Fruit fly (Drosophila melanogaster) whole organism, embryonic: ENCODE data around the gene Swip-1.

Source experiments
- Aef1 ChIP-seq: fragments of 200-800 bp; sonication (Bioruptor generic); IDR thresholded peaks from 3 replicates; pipeline ENCODE4 v1.3.6; 2022; ENCODE audit warnings: missing biosample characterization, missing genetic modification characterization
- CG10274 ChIP-seq: fragments of 200-800 bp; sonication (Bioruptor generic); optimal IDR thresholded peaks from 3 replicates; lab custom pipeline; 2017; ENCODE audit warnings: missing biosample characterization, mild to moderate bottlenecking, missing genetic modification characterization
- CG10543 ChIP-seq: fragments of 200-800 bp; sonication (Bioruptor generic); optimal IDR thresholded peaks from 3 replicates; lab custom pipeline; 2017; ENCODE audit warnings: missing biosample characterization, mild to moderate bottlenecking, missing genetic modification characterization, moderate library complexity
- CG10565 ChIP-seq: fragments of 200-800 bp; sonication (Bioruptor generic); optimal IDR thresholded peaks from 3 replicates; lab custom pipeline; 2016; ENCODE audit warnings: missing biosample characterization, mild to moderate bottlenecking, missing genetic modification characterization
- CG11456 ChIP-seq: fragments of 200-800 bp; sonication (Bioruptor generic); IDR thresholded peaks from 3 replicates; pipeline ENCODE4 v1.3.6; 2022; ENCODE audit warnings: missing biosample characterization, missing genetic modification characterization
- CG11696 ChIP-seq: fragments of 200-800 bp; sonication (Bioruptor generic); IDR thresholded peaks from 2 replicates; pipeline ENCODE4 v1.3.6; 2022; ENCODE audit warnings: missing biosample characterization, missing genetic modification characterization
- CG11723 ChIP-seq: fragments of 200-800 bp; sonication (Bioruptor generic); optimal IDR thresholded peaks from 2 replicates; lab custom pipeline; 2017; ENCODE audit warnings: missing biosample characterization, mild to moderate bottlenecking, missing genetic modification characterization
- CG12236 ChIP-seq: fragments of 200-800 bp; sonication (Bioruptor generic); optimal IDR thresholded peaks from 2 replicates; lab custom pipeline; 2016; ENCODE audit warnings: missing biosample characterization, missing genetic modification characterization
- CG1233 ChIP-seq: fragments of 200-800 bp; sonication (Bioruptor generic); optimal IDR thresholded peaks from 4 replicates; lab custom pipeline; 2018; ENCODE audit warnings: missing biosample characterization, mild to moderate bottlenecking, missing genetic modification characterization
- CG12942 ChIP-seq: fragments of 200-800 bp; sonication (Bioruptor generic); optimal IDR thresholded peaks from 3 replicates; lab custom pipeline; 2016; ENCODE audit warnings: missing biosample characterization, missing genetic modification characterization
- CG13775 ChIP-seq: fragments of 200-800 bp; sonication (Bioruptor generic); optimal IDR thresholded peaks from 3 replicates; lab custom pipeline; 2017; ENCODE audit warnings: missing biosample characterization, mild to moderate bottlenecking, missing genetic modification characterization
- CG15073 ChIP-seq: fragments of 200-800 bp; sonication (Bioruptor generic); optimal IDR thresholded peaks from 2 replicates; lab custom pipeline; 2016; ENCODE audit warnings: missing biosample characterization, missing genetic modification characterization
- CG17385 ChIP-seq: fragments of 200-800 bp; sonication (Bioruptor generic); optimal IDR thresholded peaks from 3 replicates; lab custom pipeline; 2018; ENCODE audit warnings: missing biosample characterization, mild to moderate bottlenecking, missing genetic modification characterization
- CG2199 ChIP-seq: fragments of 200-800 bp; sonication (Bioruptor generic); IDR thresholded peaks from 3 replicates; pipeline ENCODE4 v1.3.6; 2022; ENCODE audit warnings: missing biosample characterization, missing genetic modification characterization
- CG34422 ChIP-seq: fragments of 200-800 bp; sonication (Bioruptor generic); IDR thresholded peaks from 3 replicates; pipeline ENCODE4 v1.3.6; 2022; ENCODE audit warnings: missing biosample characterization, missing genetic modification characterization
- CG8290 ChIP-seq, 3 experiments: fragments of 200-800 bp; sonication (Bioruptor generic); optimal IDR thresholded peaks; 2 replicates each; lab custom pipeline; 2016 to 2019; ENCODE audit warnings: missing biosample characterization in 3 of 3, missing genetic modification characterization in 3 of 3, mild to moderate bottlenecking in 2 of 3, moderate library complexity in 1 of 3
- CG8944 ChIP-seq: fragments of 200-800 bp; sonication (Bioruptor generic); optimal IDR thresholded peaks from 3 replicates; lab custom pipeline; 2016; ENCODE audit warnings: missing biosample characterization, missing genetic modification characterization
- CG9817 ChIP-seq: fragments of 200-800 bp; sonication (Bioruptor generic); optimal IDR thresholded peaks from 2 replicates; lab custom pipeline; 2018; ENCODE audit warnings: missing biosample characterization, mild to moderate bottlenecking, missing genetic modification characterization, moderate library complexity
- D ChIP-seq, 2 experiments: fragments of 200-800 bp in 1 of 2; fragments of >200 bp in 1 of 2; sonication (Bioruptor generic) in 1 of 2; optimal IDR thresholded peaks; 2 replicates in 1 of 2; 3 replicates in 1 of 2; lab custom pipeline; 2017; ENCODE audit warnings: mild to moderate bottlenecking in 1 of 2, missing biosample characterization in 1 of 2, missing genetic modification characterization in 1 of 2, missing genetic modification reagents in 1 of 2
- Dbx ChIP-seq: fragments of 200-800 bp; sonication (Bioruptor generic); IDR thresholded peaks from 3 replicates; pipeline ENCODE4 v1.3.6; 2022; ENCODE audit warnings: missing biosample characterization, missing genetic modification characterization
- Deaf1 ChIP-seq: fragments of 200-800 bp; optimal IDR thresholded peaks from 3 replicates; lab custom pipeline; 2019; ENCODE audit warnings: missing biosample characterization, mild to moderate bottlenecking, missing genetic modification characterization, moderate library complexity
- Ets65A ChIP-seq: fragments of 200-800 bp; sonication (Bioruptor generic); peaks from one replicate; lab custom pipeline; 2016; ENCODE audit warnings: missing biosample characterization, missing genetic modification characterization
- Jarid2 ChIP-seq: fragments of 200-800 bp; sonication (Bioruptor generic); optimal IDR thresholded peaks from 3 replicates; lab custom pipeline; 2017; ENCODE audit warnings: mild to moderate bottlenecking, missing biosample characterization, missing genetic modification reagents, missing genetic modification characterization
- MTF-1 ChIP-seq: fragments of 200-800 bp; sonication (Bioruptor generic); optimal IDR thresholded peaks from 2 replicates; lab custom pipeline; 2018; ENCODE audit warnings: missing biosample characterization, mild to moderate bottlenecking, missing genetic modification characterization, borderline replicate concordance
- Nf-YC ChIP-seq: fragments of 200-800 bp; optimal IDR thresholded peaks from 3 replicates; lab custom pipeline; 2019; ENCODE audit warnings: missing biosample characterization, mild to moderate bottlenecking, missing genetic modification characterization, moderate library complexity
- Opbp ChIP-seq: fragments of 200-800 bp; sonication (Bioruptor generic); IDR thresholded peaks from 3 replicates; pipeline ENCODE4 v1.3.6; 2022; ENCODE audit warnings: missing biosample characterization, missing genetic modification characterization; ENCODE audit not compliant: partially characterized antibody
- Poxn ChIP-seq: fragments of 200-800 bp; sonication (Bioruptor generic); IDR thresholded peaks from 2 replicates; pipeline ENCODE4 v1.3.6; 2022; ENCODE audit warnings: missing biosample characterization, missing genetic modification characterization
- Sry-δ ChIP-seq: fragments of 200-800 bp; sonication (Bioruptor generic); optimal IDR thresholded peaks from 2 replicates; lab custom pipeline; 2016; ENCODE audit warnings: missing biosample characterization, missing genetic modification characterization
- Stat92E ChIP-seq, 3 experiments: fragments of >200 bp in 2 of 3; fragments of 200-800 bp in 1 of 3; sonication (Bioruptor generic) in 1 of 3; optimal IDR thresholded peaks; 2 replicates each; lab custom pipeline; 2017 to 2019; ENCODE audit warnings: missing biosample characterization in 3 of 3, missing genetic modification characterization in 3 of 3, mild to moderate bottlenecking in 1 of 3, moderate library complexity in 1 of 3
- ac ChIP-seq: fragments of 200-800 bp; sonication (Bioruptor generic); optimal IDR thresholded peaks from 3 replicates; lab custom pipeline; 2017; ENCODE audit warnings: missing biosample characterization, mild to moderate bottlenecking, missing genetic modification characterization
- ara ChIP-seq: fragments of 200-800 bp; sonication (Bioruptor generic); IDR thresholded peaks from 2 replicates; pipeline ENCODE4 v1.3.6; 2022; ENCODE audit warnings: missing biosample characterization, missing genetic modification characterization
- ase ChIP-seq: fragments of 200-800 bp; sonication (Bioruptor generic); IDR thresholded peaks from 3 replicates; pipeline ENCODE4 v1.3.6; 2022; ENCODE audit warnings: missing biosample characterization, missing genetic modification characterization
- az2 ChIP-seq: fragments of 200-800 bp; sonication (Bioruptor generic); optimal IDR thresholded peaks from 3 replicates; lab custom pipeline; 2016; ENCODE audit warnings: missing biosample characterization, missing genetic modification characterization
- bsh ChIP-seq, 2 experiments: fragments of 200-800 bp; sonication (Bioruptor generic); optimal IDR thresholded peaks; 2 replicates each; lab custom pipeline; 2017 to 2018; ENCODE audit warnings: mild to moderate bottlenecking in 2 of 2, missing biosample characterization in 2 of 2, missing genetic modification characterization in 2 of 2, moderate library complexity in 1 of 2
- cato ChIP-seq: fragments of 200-800 bp; sonication (Bioruptor generic); optimal IDR thresholded peaks from 2 replicates; lab custom pipeline; 2016; ENCODE audit warnings: missing biosample characterization, missing genetic modification characterization, borderline replicate concordance
- chm ChIP-seq: fragments of 200-800 bp; sonication (Bioruptor generic); IDR thresholded peaks from 2 replicates; pipeline ENCODE4 v1.3.6; 2022; ENCODE audit warnings: missing biosample characterization, missing genetic modification characterization
- fd102C ChIP-seq: fragments of 200-800 bp; sonication (Bioruptor generic); optimal IDR thresholded peaks from 2 replicates; lab custom pipeline; 2018; ENCODE audit warnings: missing biosample characterization, mild to moderate bottlenecking, missing genetic modification characterization, moderate library complexity
- ftz-f1 ChIP-seq: fragments of 200-800 bp; sonication (Bioruptor generic); optimal IDR thresholded peaks from 2 replicates; lab custom pipeline; 2016; ENCODE audit warnings: missing biosample characterization, missing genetic modification characterization
- gce ChIP-seq: fragments of 200-800 bp; sonication (Bioruptor generic); IDR thresholded peaks from 3 replicates; pipeline ENCODE4 v1.3.6; 2022; ENCODE audit warnings: missing biosample characterization, missing genetic modification characterization
- kah ChIP-seq: fragments of 200-800 bp; sonication (Bioruptor generic); optimal IDR thresholded peaks from 2 replicates; lab custom pipeline; 2018; ENCODE audit warnings: missing biosample characterization, mild to moderate bottlenecking, missing genetic modification characterization
- mam ChIP-seq: fragments of 200-800 bp; sonication (Bioruptor generic); optimal IDR thresholded peaks from 3 replicates; lab custom pipeline; 2016; ENCODE audit warnings: missing biosample characterization, missing genetic modification characterization
- nmo ChIP-seq: fragments of 200-800 bp; sonication (Bioruptor generic); optimal IDR thresholded peaks from 2 replicates; lab custom pipeline; 2018; ENCODE audit warnings: missing biosample characterization, mild to moderate bottlenecking, missing genetic modification characterization, moderate library complexity
- p53 ChIP-seq: fragments of 200-800 bp; sonication (Bioruptor generic); optimal IDR thresholded peaks from 2 replicates; lab custom pipeline; 2016; ENCODE audit warnings: missing biosample characterization, missing genetic modification characterization
- sima ChIP-seq: fragments of 200-800 bp; sonication (Bioruptor generic); optimal IDR thresholded peaks from 2 replicates; lab custom pipeline; 2016; ENCODE audit warnings: missing biosample characterization, missing genetic modification characterization
- sna ChIP-seq: fragments of 200-800 bp; sonication (Bioruptor generic); IDR thresholded peaks from 2 replicates; pipeline ENCODE4 v1.3.6; 2022; ENCODE audit warnings: missing biosample characterization, missing genetic modification characterization; ENCODE audit not compliant: partially characterized antibody
- tgo ChIP-seq: fragments of 200-800 bp; sonication (Bioruptor generic); IDR thresholded peaks from 3 replicates; pipeline ENCODE4 v1.3.6; 2022; ENCODE audit warnings: missing biosample characterization, missing genetic modification characterization
- ttk ChIP-seq: fragments of 200-800 bp; sonication (Bioruptor generic); IDR thresholded peaks from 2 replicates; pipeline ENCODE4 v2.1.2; 2022; ENCODE audit warnings: missing biosample characterization, missing genetic modification characterization
- twi ChIP-seq: fragments of 200-800 bp; optimal IDR thresholded peaks from 2 replicates; lab custom pipeline; 2019; ENCODE audit warnings: missing biosample characterization, mild to moderate bottlenecking, missing genetic modification characterization, moderate library complexity
- vnd ChIP-seq: fragments of 200-800 bp; sonication (Bioruptor generic); IDR thresholded peaks from 3 replicates; pipeline ENCODE4 v1.3.6; 2022; ENCODE audit warnings: missing biosample characterization, missing genetic modification characterization; ENCODE audit not compliant: partially characterized antibody
- wor ChIP-seq: fragments of 200-800 bp; sonication (Bioruptor generic); IDR thresholded peaks from 2 replicates; pipeline ENCODE4 v1.3.6; 2022; ENCODE audit warnings: missing biosample characterization, missing genetic modification characterization

Swip-1 gene

dm6 chr2L:18934588-18934987 is 52.5 kb downstream of the Swip-1 start (continued):
- TF ChIP-seq fd102C (peak; percentile 59), ac (GFP tag; lab: Kevin White, UChicago) (peak; percentile 71), ara (GFP tag; lab: Robert Waterston, UW) (peak; percentile 30; the same call in 1 of the 2 replicates), CG8944 (no peak), CG11456 (GFP tag; lab: Robert Waterston, UW) (no peak), MTF-1 (peak; percentile 46), CG11696 (GFP tag; lab: Robert Waterston, UW) (no peak), vnd (no peak), CG10543 (GFP tag; lab: Kevin White, UChicago) (no peak), bsh (GFP tag; optimal IDR thresholded peaks at IDR 0.05; lab: Kevin White, UChicago) (peak in 1 of 2 experiments; percentile 6), sna (GFP tag; lab: Robert Waterston, UW) (no peak), gce (GFP tag; lab: Robert Waterston, UW) (0 out of 3 replicates have a peak, but pooled peaks have one; percentile 28), CG15073 (GFP tag; lab: Kevin White, UChicago) (no peak), az2 (GFP tag; lab: Kevin White, UChicago) (no peak), Opbp (GFP tag; lab: Robert Waterston, UW) (no peak), CG17385 (GFP tag; lab: Kevin White, UChicago) (peak; percentile 59), CG1233 (GFP tag; lab: Kevin White, UChicago) (peak; percentile 15), ase (no peak), cato (GFP tag; lab: Kevin White, UChicago) (no peak), Stat92E (GFP tag; optimal IDR thresholded peaks at IDR 0.05; lab: Kevin White, UChicago) (no peak), Ets65A (GFP tag; lab: Kevin White, UChicago) (no peak), Dbx (GFP tag; lab: Robert Waterston, UW) (no peak), kah (GFP tag; lab: Kevin White, UChicago) (no peak), CG13775 (GFP tag; lab: Kevin White, UChicago) (peak; percentile 34), chm (GFP tag; lab: Robert Waterston, UW) (0 out of 2 replicates have a peak, but pooled peaks have one; percentile 29), CG10274 (GFP tag; lab: Kevin White, UChicago) (no peak), ftz-f1 (no peak), tgo (no peak), Jarid2 (GFP tag; lab: Kevin White, UChicago) (peak; percentile 27), sima (no peak), CG2199 (no peak), ttk (GFP tag; lab: Robert Waterston, UW) (0 out of 2 replicates have a peak, but pooled peaks have one; percentile 17), Poxn (GFP tag; lab: Robert Waterston, UW) (no peak), Deaf1 (tag; lab: Kevin White, UChicago) (no peak), wor (GFP tag; lab: Robert Waterston, UW) (no peak), CG10565 (GFP tag; lab: Kevin White, UChicago) (no peak), CG8290 (GFP tag; optimal IDR thresholded peaks at IDR 0.05; lab: Kevin White, UChicago) (no peak), CG8290 (tag; optimal IDR thresholded peaks at IDR 0.05; lab: Kevin White, UChicago) (peak in 1 of 2 experiments; percentile 32), mam (GFP tag; lab: Kevin White, UChicago) (no peak), Aef1 (GFP tag; lab: Robert Waterston, UW) (no peak), CG9817 (no peak), Nf-YC (peak; percentile 9), p53 (GFP tag; lab: Kevin White, UChicago) (no peak), CG34422 (no peak), CG11723 (GFP tag; lab: Kevin White, UChicago) (peak; percentile 0), nmo (GFP tag; lab: Kevin White, UChicago) (no peak), twi (tag; lab: Kevin White, UChicago) (peak; percentile 11), D (optimal IDR thresholded peaks at IDR 0.05; lab: Kevin White, UChicago) (no peak), D (GFP tag; optimal IDR thresholded peaks at IDR 0.05; lab: Kevin White, UChicago) (no peak), CG12942 (GFP tag; lab: Kevin White, UChicago) (no peak), Sry-δ (GFP tag; lab: Kevin White, UChicago) (no peak), CG12236 (GFP tag; lab: Kevin White, UChicago) (no peak)
